Worm (Caenorhabditis elegans) whole organism, mixed stage, embryonic: Measurements from ENCODE around the gene ceh-27.

Experiments used
- M03D4.4 ChIP-seq: sonication (generic microtip); optimal IDR thresholded peaks from 2 replicates; lab custom pipeline; 2017; ENCODE audit warnings: mild to moderate bottlenecking, missing genetic modification characterization, missing compliant biosample characterization
- blmp-1 ChIP-seq: fragments of 150-350 bp; optimal IDR thresholded peaks from 2 replicates; lab custom pipeline; 2014; ENCODE audit warnings: missing biosample characterization, missing genetic modification characterization
- ceh-39 ChIP-seq: fragments of 150-350 bp; optimal IDR thresholded peaks from 2 replicates; lab custom pipeline; 2014; ENCODE audit warnings: missing biosample characterization, missing genetic modification characterization
- ceh-43 ChIP-seq: fragments of 200-800 bp; sonication (Bioruptor generic); optimal IDR thresholded peaks from 2 replicates; lab custom pipeline; 2018; ENCODE audit warnings: mild to moderate bottlenecking, missing genetic modification characterization, moderate library complexity, missing compliant biosample characterization
- ceh-83 ChIP-seq: fragments of 200-800 bp; sonication (Bioruptor generic); optimal IDR thresholded peaks from 2 replicates; lab custom pipeline; 2018; ENCODE audit warnings: mild to moderate bottlenecking, missing genetic modification characterization, missing compliant biosample characterization
- cnd-1 ChIP-seq: fragments of 200-800 bp; sonication (Bioruptor generic); optimal IDR thresholded peaks from 2 replicates; lab custom pipeline; 2018; ENCODE audit warnings: mild to moderate bottlenecking, missing genetic modification characterization, missing compliant biosample characterization
- drap-1 ChIP-seq: fragments of 200-800 bp; sonication (Bioruptor generic); optimal IDR thresholded peaks from 3 replicates; lab custom pipeline; 2018; ENCODE audit warnings: mild to moderate bottlenecking, missing genetic modification characterization, missing compliant biosample characterization
- elt-1 ChIP-seq: sonication (generic microtip); optimal IDR thresholded peaks from 2 replicates; lab custom pipeline; 2017; ENCODE audit warnings: missing genetic modification characterization, mild to moderate bottlenecking, missing compliant biosample characterization, antibody characterized with exemption, moderate library complexity, borderline replicate concordance; ENCODE audit not compliant: insufficient read depth
- elt-3 ChIP-seq: fragments of 150-350 bp; optimal IDR thresholded peaks from 2 replicates; lab custom pipeline; 2014; ENCODE audit warnings: missing biosample characterization, missing genetic modification characterization
- flh-1 ChIP-seq: fragments of 200-800 bp; sonication (Bioruptor generic); optimal IDR thresholded peaks from 2 replicates; lab custom pipeline; 2018; ENCODE audit warnings: mild to moderate bottlenecking, missing genetic modification characterization, moderate library complexity, missing compliant biosample characterization
- ham-2 ChIP-seq: fragments of 200-800 bp; sonication (Bioruptor generic); optimal IDR thresholded peaks from 2 replicates; lab custom pipeline; 2018; ENCODE audit warnings: mild to moderate bottlenecking, missing genetic modification characterization, missing compliant biosample characterization
- hlh-1 ChIP-seq: fragments of 150-350 bp; optimal IDR thresholded peaks from 2 replicates; lab custom pipeline; 2014; ENCODE audit warnings: missing biosample characterization, missing genetic modification reagents, missing genetic modification characterization
- lin-13 ChIP-seq: fragments of 150-350 bp; optimal IDR thresholded peaks from 2 replicates; lab custom pipeline; 2014; ENCODE audit warnings: missing biosample characterization, missing genetic modification characterization
- mab-5 ChIP-seq: fragments of 150-350 bp; optimal IDR thresholded peaks from 2 replicates; lab custom pipeline; 2014; ENCODE audit warnings: missing biosample characterization, missing genetic modification characterization
- mep-1 ChIP-seq: fragments of 150-350 bp; optimal IDR thresholded peaks from 2 replicates; lab custom pipeline; 2017; ENCODE audit warnings: missing biosample characterization, missing genetic modification reagents, missing genetic modification characterization, inconsistent platforms
- nhr-12 ChIP-seq: fragments of 150-350 bp; optimal IDR thresholded peaks from 2 replicates; lab custom pipeline; 2014; ENCODE audit warnings: missing biosample characterization, missing genetic modification characterization
- nhr-2 ChIP-seq: fragments of 150-350 bp; optimal IDR thresholded peaks from 2 replicates; lab custom pipeline; 2014; ENCODE audit warnings: missing biosample characterization, missing genetic modification characterization
- nhr-237 ChIP-seq: fragments of 150-350 bp; optimal IDR thresholded peaks from 2 replicates; lab custom pipeline; 2014; ENCODE audit warnings: missing biosample characterization, missing genetic modification characterization
- nhr-28 ChIP-seq: fragments of 150-350 bp; optimal IDR thresholded peaks from 2 replicates; lab custom pipeline; 2014; ENCODE audit warnings: missing biosample characterization, missing genetic modification characterization
- pha-4 ChIP-seq: fragments of 150-350 bp; optimal IDR thresholded peaks from 2 replicates; lab custom pipeline; 2018; ENCODE audit warnings: missing biosample characterization, missing genetic modification reagents, missing genetic modification characterization
- sem-2 ChIP-seq: fragments of 200-800 bp; sonication (Bioruptor generic); optimal IDR thresholded peaks from 2 replicates; lab custom pipeline; 2018; ENCODE audit warnings: mild to moderate bottlenecking, missing genetic modification characterization, missing compliant biosample characterization
- snpc-4 ChIP-seq: fragments of 150-350 bp; optimal IDR thresholded peaks from 2 replicates; lab custom pipeline; 2014; ENCODE audit warnings: missing biosample characterization, missing genetic modification characterization
- sptf-1 ChIP-seq: sonication (generic microtip); optimal IDR thresholded peaks from 2 replicates; lab custom pipeline; 2017; ENCODE audit warnings: mild to moderate bottlenecking, missing genetic modification characterization, moderate library complexity, missing compliant biosample characterization
- unc-120 ChIP-seq: sonication (generic microtip); optimal IDR thresholded peaks from 2 replicates; lab custom pipeline; 2017; ENCODE audit warnings: missing genetic modification characterization, missing compliant biosample characterization; ENCODE audit not compliant: poor library complexity, severe bottlenecking
- unc-39 ChIP-seq: fragments of 150-350 bp; optimal IDR thresholded peaks from 2 replicates; lab custom pipeline; 2014; ENCODE audit warnings: missing biosample characterization, missing genetic modification characterization
- unc-62 ChIP-seq: fragments of 150-350 bp; optimal IDR thresholded peaks from 2 replicates; lab custom pipeline; 2014; ENCODE audit warnings: missing biosample characterization, missing genetic modification reagents, missing genetic modification characterization
- zip-8 ChIP-seq: fragments of 150-350 bp; optimal IDR thresholded peaks from 2 replicates; lab custom pipeline; 2014; ENCODE audit warnings: missing biosample characterization, missing genetic modification characterization
- ztf-11 ChIP-seq: fragments of 150-350 bp; optimal IDR thresholded peaks from 2 replicates; lab custom pipeline; 2014; ENCODE audit warnings: missing biosample characterization, missing genetic modification characterization

Gene ceh-27

DNA sequence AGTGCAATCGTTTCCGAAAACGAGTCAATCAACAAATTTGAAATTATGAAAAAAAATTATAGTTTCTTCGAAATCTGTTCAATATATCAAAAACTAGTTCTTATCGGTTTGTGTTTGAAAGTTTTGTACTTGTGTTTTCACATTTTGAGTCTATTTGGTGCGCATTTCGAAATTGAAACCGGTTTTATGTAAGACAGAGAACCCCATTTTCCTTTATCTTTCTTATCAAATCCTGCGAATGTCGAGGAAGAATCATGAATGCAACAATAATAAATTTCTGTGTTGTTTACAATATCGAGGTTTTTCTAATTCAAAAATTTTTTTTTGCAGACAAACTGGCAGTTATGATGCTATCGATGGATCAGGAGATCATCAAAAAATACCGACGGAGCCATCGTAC, 18.0 kb upstream of the ceh-27 start:
- no peak for TF ChIP-seq ceh-83 (GFP tag; lab: Kevin White, UChicago)
- no peak for TF ChIP-seq flh-1
- TF ChIP-seq ceh-39, result no peak
- no peak for TF ChIP-seq ztf-11 (tag; lab: Kevin White, UChicago)
- TF ChIP-seq mep-1 (tag; lab: Kevin White, UChicago), result no peak
- TF ChIP-seq sem-2 (GFP tag; lab: Kevin White, UChicago), result no peak
- TF ChIP-seq M03D4.4, result no peak
- TF ChIP-seq cnd-1 (tag; lab: Kevin White, UChicago), result no peak
- TF ChIP-seq zip-8, result no peak
- no peak for TF ChIP-seq blmp-1 (tag; lab: Kevin White, UChicago)
- no peak for TF ChIP-seq drap-1
- no peak for TF ChIP-seq unc-62 (GFP tag; lab: Kevin White, UChicago)
- no peak for TF ChIP-seq unc-120

DNA sequence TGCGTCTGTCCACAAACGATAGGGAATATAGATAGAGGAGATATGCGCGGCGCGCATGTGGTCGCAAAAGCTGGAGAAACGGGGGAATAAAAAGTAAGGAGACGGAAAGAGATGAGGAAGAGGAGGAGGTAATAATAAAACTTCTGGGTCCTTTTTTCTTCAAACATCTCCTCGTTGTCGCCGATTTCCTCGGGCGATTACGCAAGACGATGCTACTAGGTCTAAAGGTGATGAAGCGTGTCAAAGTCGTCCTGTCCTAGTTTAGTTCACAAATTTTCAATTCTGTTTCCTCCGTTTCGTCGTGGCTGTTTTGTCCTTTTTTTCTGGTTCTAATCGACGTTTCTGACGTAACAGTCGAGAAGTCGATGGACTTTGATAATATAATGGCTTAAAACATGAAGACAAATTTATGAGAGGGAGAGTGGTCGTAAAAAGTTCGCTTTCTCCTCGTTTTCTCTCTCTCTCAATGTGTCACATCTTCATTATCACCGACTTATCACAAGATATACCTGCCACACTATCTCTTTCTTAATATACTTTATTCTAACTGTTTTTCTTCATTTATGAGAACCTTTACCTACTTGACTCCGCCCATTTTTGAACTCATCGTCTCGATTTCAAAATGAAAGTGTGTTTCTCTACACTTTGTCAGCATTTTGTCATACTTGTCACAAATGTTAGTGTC, 15.8 kb upstream of the ceh-27 start:
- TF ChIP-seq unc-62 (GFP tag; lab: Kevin White, UChicago), result peak; percentile 46
- TF ChIP-seq drap-1, result no peak
- TF ChIP-seq blmp-1 (tag; lab: Kevin White, UChicago), result peak; percentile 25
- TF ChIP-seq lin-13 (tag; lab: Kevin White, UChicago), result no peak
- TF ChIP-seq zip-8, result peak; percentile 42
- no peak for TF ChIP-seq nhr-28 (tag; lab: Kevin White, UChicago)
- peak; percentile 49 for TF ChIP-seq ham-2 (GFP tag; lab: Kevin White, UChicago)

DNA sequence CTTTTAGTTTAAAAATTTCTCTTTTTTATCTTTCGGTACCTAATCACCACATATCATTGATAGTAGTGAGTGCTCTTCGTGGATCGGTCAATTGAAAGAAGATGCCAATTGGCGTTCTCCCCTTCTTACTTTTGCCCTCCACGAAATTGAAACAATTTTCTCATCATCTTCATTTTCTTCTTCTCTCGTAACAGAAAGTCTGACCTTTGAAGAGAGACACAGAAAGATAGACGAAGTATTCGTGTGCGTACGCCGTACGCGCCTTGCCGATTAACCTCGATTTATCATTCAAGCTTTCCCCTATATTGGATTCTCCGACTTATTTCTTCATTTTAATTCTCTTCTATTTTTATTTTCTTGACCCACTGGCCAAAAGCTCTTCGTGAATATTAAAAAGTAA, 12.6 kb upstream of the ceh-27 start:
- TF ChIP-seq zip-8, result no peak
- TF ChIP-seq unc-120, result peak; percentile 60
- peak; percentile 76 for TF ChIP-seq hlh-1 (tag; lab: Kevin White, UChicago)

DNA sequence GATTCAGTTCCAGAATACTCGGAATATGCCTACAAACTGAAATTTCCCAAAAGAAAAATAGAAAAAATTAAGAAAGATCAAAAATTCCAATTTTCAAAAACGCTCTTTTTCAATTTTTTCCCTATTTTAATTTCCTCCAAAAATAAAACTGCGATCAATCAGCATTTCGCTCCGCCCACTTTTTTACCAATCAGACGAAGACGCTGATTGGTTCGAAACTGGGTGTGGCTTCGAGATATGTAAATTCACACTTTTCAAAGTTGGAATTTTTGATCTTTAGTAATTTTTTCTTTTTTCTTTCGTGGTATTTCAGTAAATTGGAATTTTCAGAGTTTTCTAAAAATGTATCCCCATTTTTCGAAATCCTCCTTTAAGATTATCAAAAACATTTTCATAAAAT, 12.1 kb upstream of the ceh-27 start:
- TF ChIP-seq mab-5 (tag; lab: Kevin White, UChicago) (no peak), ham-2 (GFP tag; lab: Kevin White, UChicago) (no peak), snpc-4 (tag; lab: Kevin White, UChicago) (no peak), nhr-12 (tag; lab: Kevin White, UChicago) (no peak), hlh-1 (tag; lab: Kevin White, UChicago) (no peak), drap-1 (no peak), nhr-2 (no peak), cnd-1 (tag; lab: Kevin White, UChicago) (no peak), nhr-237 (tag; lab: Kevin White, UChicago) (no peak), ceh-39 (no peak), sptf-1 (tag; lab: Kevin White, UChicago) (no peak)

DNA sequence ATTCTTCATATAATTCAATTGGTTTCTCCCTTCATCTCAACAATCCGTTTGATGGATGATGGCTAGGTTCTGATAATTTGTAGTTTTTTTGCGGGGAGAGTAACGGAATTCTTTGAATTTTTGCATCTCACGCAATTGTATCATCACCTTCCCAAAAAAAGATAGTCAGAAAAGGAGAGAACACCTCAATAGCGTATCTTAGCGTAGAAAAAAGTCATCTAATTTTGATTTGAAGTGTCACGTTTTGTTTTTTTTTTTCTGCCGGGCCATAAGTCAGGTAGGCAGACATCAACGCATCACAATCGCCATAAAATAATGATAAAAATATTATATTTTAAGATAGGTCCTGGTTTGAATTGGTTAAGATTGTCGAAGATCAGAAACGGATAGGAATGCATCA, 11.6 kb upstream of the ceh-27 start:
- TF ChIP-seq elt-1 (tag; lab: Kevin White, UChicago) (no peak), ztf-11 (tag; lab: Kevin White, UChicago) (no peak), flh-1 (no peak), ham-2 (GFP tag; lab: Kevin White, UChicago) (no peak), pha-4 (tag; lab: Kevin White, UChicago) (no peak), unc-120 (no peak), ceh-43 (GFP tag; lab: Kevin White, UChicago) (no peak), unc-39 (tag; lab: Kevin White, UChicago) (no peak)

DNA sequence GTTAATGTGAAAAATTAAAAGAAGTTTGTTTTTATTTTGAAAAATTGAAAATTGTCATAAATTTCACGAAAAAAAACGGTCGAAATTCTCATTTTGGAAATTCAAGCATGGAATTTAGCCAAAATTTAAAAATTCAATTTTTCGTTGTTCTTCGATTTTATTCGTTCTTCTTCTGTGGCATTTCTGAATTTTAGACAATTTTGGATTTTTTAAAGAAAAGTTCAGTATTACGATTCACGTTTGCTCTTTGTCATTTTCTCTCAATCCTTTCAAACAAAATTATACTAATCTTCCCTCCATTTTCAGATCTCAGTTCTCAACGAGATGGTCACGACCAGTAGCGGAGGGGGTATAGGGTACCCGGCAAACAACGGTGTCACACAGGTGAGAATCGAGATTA, 10.7 kb upstream of the ceh-27 start, which contains the start of gene ape-1:
Gene ape-1 (plus strand): TSS at position 301 of the 400 bp plus-strand sequence.
- TF ChIP-seq elt-3 (tag; lab: Kevin White, UChicago), result no peak
- TF ChIP-seq unc-62 (GFP tag; lab: Kevin White, UChicago), result no peak
- no peak for TF ChIP-seq zip-8
- TF ChIP-seq nhr-28 (tag; lab: Kevin White, UChicago), result no peak
- TF ChIP-seq sptf-1 (tag; lab: Kevin White, UChicago), result no peak
- TF ChIP-seq nhr-2, result no peak
- TF ChIP-seq snpc-4 (tag; lab: Kevin White, UChicago), result no peak
- no peak for TF ChIP-seq elt-1 (tag; lab: Kevin White, UChicago)
- no peak for TF ChIP-seq drap-1
